Worm (Caenorhabditis elegans): Measurements from ENCODE around the gene obr-3.

DNA sequence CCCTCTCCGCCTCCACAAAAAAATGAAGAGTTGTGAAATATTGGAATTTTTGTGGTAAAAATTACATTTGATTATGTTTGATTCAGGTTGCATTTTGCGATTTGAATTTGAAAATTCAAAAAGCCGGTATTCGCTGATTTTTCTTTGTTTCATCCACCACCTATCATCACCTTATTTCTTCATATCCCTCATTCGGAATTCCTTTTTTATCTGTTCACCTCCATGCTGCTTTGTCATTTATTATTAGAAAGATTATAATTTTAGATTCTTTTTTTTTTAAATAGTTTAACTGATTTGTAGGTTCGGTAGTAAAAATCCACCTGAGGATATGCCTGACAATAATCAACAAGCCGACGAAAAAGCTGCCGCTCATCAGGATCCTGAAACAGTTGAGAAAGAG lies 42.9 kb upstream of the obr-3 start, which contains the start of gene mct-3:
- TF ChIP-seq T22C8.4 (GFP tag; IDR thresholded peaks at IDR 0.05) (no peak), ztf-29 (GFP tag; IDR thresholded peaks at IDR 0.05) (no peak), cog-1 (tag; optimal IDR thresholded peaks at IDR 0.05) (no peak), flt-1 (GFP tag; IDR thresholded peaks at IDR 0.05) (no peak), ztf-23 (GFP tag; IDR thresholded peaks at IDR 0.05) (no peak)

Measured in whole organism, midembryonic.